Worm (Caenorhabditis elegans) whole organism, L2 larva: ENCODE data around the gene fic-1.

Source experiments
- C34F6.9 ChIP-seq: fragments of 150-350 bp; optimal IDR thresholded peaks from 2 replicates; lab custom pipeline; 2014; ENCODE audit warnings: missing biosample characterization, missing genetic modification characterization
- F13H6.1 ChIP-seq: sonication (generic microtip); optimal IDR thresholded peaks from 2 replicates; lab custom pipeline; 2016; ENCODE audit warnings: missing genetic modification characterization, missing compliant biosample characterization
- R02D3.7 ChIP-seq: fragments of 150-350 bp; optimal IDR thresholded peaks from 2 replicates; lab custom pipeline; 2014; ENCODE audit warnings: missing biosample characterization, missing genetic modification characterization
- Y55F3AM.14 ChIP-seq: fragments of 200-800 bp; sonication (Bioruptor generic); optimal IDR thresholded peaks from 2 replicates; lab custom pipeline; 2018; ENCODE audit warnings: mild to moderate bottlenecking, missing genetic modification characterization, missing compliant biosample characterization
- alr-1 ChIP-seq: fragments of 150-350 bp; optimal IDR thresholded peaks from 2 replicates; lab custom pipeline; 2014; ENCODE audit warnings: missing biosample characterization, missing genetic modification characterization
- aly-2 ChIP-seq: fragments of 150-350 bp; optimal IDR thresholded peaks from 2 replicates; lab custom pipeline; 2014; ENCODE audit warnings: missing biosample characterization, missing genetic modification characterization
- ama-1 ChIP-seq: fragments of 150-350 bp; optimal IDR thresholded peaks from 2 replicates; lab custom pipeline; 2018; ENCODE audit warnings: inconsistent platforms
- blmp-1 ChIP-seq: sonication (generic microtip); optimal IDR thresholded peaks from 2 replicates; lab custom pipeline; 2017; ENCODE audit warnings: missing genetic modification characterization, mild to moderate bottlenecking, missing compliant biosample characterization, antibody characterized with exemption, moderate library complexity; ENCODE audit not compliant: insufficient read depth
- ceh-16 ChIP-seq: fragments of 150-350 bp; optimal IDR thresholded peaks from 2 replicates; lab custom pipeline; 2014; ENCODE audit warnings: missing biosample characterization, missing genetic modification characterization
- crh-2 ChIP-seq: sonication (generic microtip); optimal IDR thresholded peaks from 2 replicates; lab custom pipeline; 2017; ENCODE audit warnings: missing biosample characterization, missing genetic modification characterization
- dmd-4 ChIP-seq: sonication (generic microtip); optimal IDR thresholded peaks from 2 replicates; lab custom pipeline; 2017; ENCODE audit warnings: missing biosample characterization, missing genetic modification characterization
- egl-27 ChIP-seq: sonication (generic microtip); optimal IDR thresholded peaks from 3 replicates; lab custom pipeline; 2017; ENCODE audit warnings: missing biosample characterization, missing genetic modification reagents, missing genetic modification characterization
- elt-1 ChIP-seq: fragments of 150-350 bp; optimal IDR thresholded peaks from 2 replicates; lab custom pipeline; 2014; ENCODE audit warnings: missing biosample characterization, missing genetic modification characterization
- fos-1 ChIP-seq: fragments of 150-350 bp; optimal IDR thresholded peaks from 2 replicates; lab custom pipeline; 2014; ENCODE audit warnings: missing biosample characterization, missing genetic modification characterization
- gmeb-1 ChIP-seq: fragments of 150-350 bp; optimal IDR thresholded peaks from 2 replicates; lab custom pipeline; 2014; ENCODE audit warnings: missing biosample characterization, missing genetic modification characterization
- lin-11 ChIP-seq: fragments of 150-350 bp; sonication (generic microtip); optimal IDR thresholded peaks from 2 replicates; lab custom pipeline; 2014; ENCODE audit warnings: missing biosample characterization, missing genetic modification characterization, inconsistent platforms, mixed read lengths
- lin-13 ChIP-seq: fragments of 150-350 bp; optimal IDR thresholded peaks from 2 replicates; lab custom pipeline; 2014; ENCODE audit warnings: missing biosample characterization, missing genetic modification reagents, missing genetic modification characterization
- lin-39 ChIP-seq: fragments of 150-350 bp; optimal IDR thresholded peaks from 2 replicates; lab custom pipeline; 2014; ENCODE audit warnings: missing biosample characterization, missing genetic modification reagents, missing genetic modification characterization
- lsy-2 ChIP-seq, 2 experiments: fragments of 150-350 bp in 1 of 2; sonication (generic microtip) in 1 of 2; optimal IDR thresholded peaks; 2 replicates each; lab custom pipeline; 2014 to 2017; ENCODE audit warnings: missing biosample characterization in 2 of 2, missing genetic modification characterization in 2 of 2
- mdl-1 ChIP-seq, 2 experiments: fragments of 150-350 bp in 1 of 2; sonication (generic microtip) in 1 of 2; optimal IDR thresholded peaks; 2 replicates each; lab custom pipeline; 2017; ENCODE audit warnings: missing biosample characterization in 2 of 2, missing genetic modification characterization in 2 of 2
- nhr-10 ChIP-seq: sonication (generic microtip); optimal IDR thresholded peaks from 2 replicates; lab custom pipeline; 2017; ENCODE audit warnings: missing biosample characterization, missing genetic modification characterization
- nhr-129 ChIP-seq: fragments of 150-350 bp; optimal IDR thresholded peaks from 2 replicates; lab custom pipeline; 2014; ENCODE audit warnings: missing biosample characterization, missing genetic modification characterization
- nhr-21 ChIP-seq: fragments of 150-350 bp; optimal IDR thresholded peaks from 2 replicates; lab custom pipeline; 2014; ENCODE audit warnings: missing biosample characterization, missing genetic modification characterization
- nhr-23 ChIP-seq: fragments of 150-350 bp; optimal IDR thresholded peaks from 2 replicates; lab custom pipeline; 2014; ENCODE audit warnings: missing biosample characterization, missing genetic modification reagents, missing genetic modification characterization
- nhr-237 ChIP-seq: fragments of 150-350 bp; optimal IDR thresholded peaks from 2 replicates; lab custom pipeline; 2014; ENCODE audit warnings: missing biosample characterization, missing genetic modification characterization
- nhr-25 ChIP-seq: fragments of 150-350 bp; sonication (generic microtip); optimal IDR thresholded peaks from 3 replicates; lab custom pipeline; 2014; ENCODE audit warnings: missing biosample characterization, missing genetic modification characterization
- nhr-6 ChIP-seq: fragments of 150-350 bp; optimal IDR thresholded peaks from 2 replicates; lab custom pipeline; 2014; ENCODE audit warnings: missing biosample characterization, missing genetic modification characterization
- peb-1 ChIP-seq: fragments of 150-350 bp; optimal IDR thresholded peaks from 2 replicates; lab custom pipeline; 2014; ENCODE audit warnings: missing biosample characterization, missing genetic modification characterization
- skn-1 ChIP-seq: sonication (generic microtip); optimal IDR thresholded peaks from 2 replicates; lab custom pipeline; 2017; ENCODE audit warnings: missing biosample characterization, missing genetic modification characterization
- sma-9 ChIP-seq, 2 experiments: fragments of 150-350 bp in 1 of 2; sonication (generic microtip) in 1 of 2; optimal IDR thresholded peaks; 2 replicates each; lab custom pipeline; 2014 to 2016; ENCODE audit warnings: missing genetic modification characterization in 2 of 2, mild to moderate bottlenecking in 1 of 2, missing biosample characterization in 1 of 2, missing compliant biosample characterization in 1 of 2, missing genetic modification reagents in 1 of 2, moderate library complexity in 1 of 2
- snpc-4 ChIP-seq: fragments of 150-350 bp; optimal IDR thresholded peaks from 2 replicates; lab custom pipeline; 2014; ENCODE audit warnings: missing biosample characterization, missing genetic modification characterization
- unc-39 ChIP-seq: fragments of 150-350 bp; optimal IDR thresholded peaks from 2 replicates; lab custom pipeline; 2014; ENCODE audit warnings: missing biosample characterization, missing genetic modification characterization
- unc-55 ChIP-seq: fragments of 150-350 bp; sonication (generic microtip); optimal IDR thresholded peaks from 3 replicates; lab custom pipeline; 2014; ENCODE audit warnings: missing biosample characterization, missing genetic modification reagents, missing genetic modification characterization
- unc-62 ChIP-seq: fragments of 150-350 bp; optimal IDR thresholded peaks from 2 replicates; lab custom pipeline; 2014; ENCODE audit warnings: missing biosample characterization, missing genetic modification reagents, missing genetic modification characterization
- zag-1 ChIP-seq: fragments of 150-350 bp; optimal IDR thresholded peaks from 2 replicates; lab custom pipeline; 2014; ENCODE audit warnings: missing biosample characterization, missing genetic modification characterization
- ztf-1 ChIP-seq: fragments of 200-800 bp; sonication (Bioruptor generic); conservative IDR thresholded peaks from 2 replicates; pipeline ENCODE4 v1.3.6; 2022; ENCODE audit warnings: missing genetic modification characterization, missing compliant biosample characterization

The fic-1 gene

DNA sequence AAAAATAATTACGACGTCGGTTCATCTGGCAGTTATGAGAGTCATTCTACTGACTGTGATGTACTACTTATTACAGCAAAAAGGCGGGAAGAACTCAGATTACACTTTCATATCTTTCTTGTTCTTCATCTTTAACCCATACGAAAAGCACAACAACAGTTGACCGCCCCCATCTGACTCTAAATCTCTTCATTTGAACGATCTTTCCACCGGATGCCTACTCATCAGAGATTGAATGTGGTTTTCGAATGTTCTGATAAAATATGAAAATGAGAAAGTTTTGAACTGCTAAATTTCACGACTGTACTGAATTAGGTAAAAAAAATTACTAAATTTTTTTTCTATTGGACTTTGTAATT lies 21.0 kb downstream of the fic-1 start, which contains the start of gene sri-19:
Gene sri-19, plus strand, starts transcription at position 143 of the 359 bp plus-strand sequence.
- no peak for TF ChIP-seq lsy-2 (tag; optimal IDR thresholded peaks at IDR 0.05; lab: Kevin White, UChicago)
- TF ChIP-seq ama-1 (lab: Kevin White, UChicago), result no peak
- no peak for TF ChIP-seq nhr-6 (tag; lab: Kevin White, UChicago)
- TF ChIP-seq R02D3.7 (tag; lab: Kevin White, UChicago), result no peak
- TF ChIP-seq nhr-129 (tag; lab: Kevin White, UChicago), result no peak
- no peak for TF ChIP-seq F13H6.1
- TF ChIP-seq egl-27 (tag; lab: Kevin White, UChicago), result no peak
- no peak for TF ChIP-seq fos-1 (tag; lab: Kevin White, UChicago)
- TF ChIP-seq peb-1, result no peak
- no peak for TF ChIP-seq lin-39 (tag; lab: Kevin White, UChicago)
- TF ChIP-seq unc-55, result no peak
- TF ChIP-seq ceh-16 (tag; lab: Kevin White, UChicago), result no peak
- no peak for TF ChIP-seq gmeb-1
- TF ChIP-seq crh-2, result no peak

DNA sequence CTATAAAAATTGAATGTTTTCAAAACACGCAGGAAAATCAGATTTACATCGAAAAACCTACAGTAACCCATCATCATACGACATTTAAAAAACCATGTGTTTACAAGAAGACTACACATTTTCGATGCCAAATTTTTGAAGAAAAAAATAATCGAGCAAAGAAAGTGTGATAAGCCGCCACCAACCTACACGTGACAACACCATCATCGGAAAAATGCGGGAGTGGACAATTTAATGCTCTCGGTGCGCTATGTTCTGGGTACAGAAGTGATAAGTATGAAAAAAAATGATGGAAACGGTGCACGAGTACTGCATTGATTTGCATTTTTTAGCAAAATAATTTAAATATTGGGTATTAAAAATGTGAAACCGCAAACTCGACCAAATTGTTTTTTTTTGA lies 27.4 kb downstream of the fic-1 start:
- TF ChIP-seq nhr-237 (tag; lab: Kevin White, UChicago) (no peak), sma-9 (GFP tag; optimal IDR thresholded peaks at IDR 0.05; lab: Kevin White, UChicago) (peak; percentile 82), sma-9 (tag; optimal IDR thresholded peaks at IDR 0.05; lab: Kevin White, UChicago) (no peak), ceh-16 (tag; lab: Kevin White, UChicago) (no peak), zag-1 (no peak), nhr-21 (no peak), snpc-4 (no peak), fos-1 (tag; lab: Kevin White, UChicago) (peak; percentile 33), blmp-1 (tag; lab: Kevin White, UChicago) (no peak), nhr-23 (tag; lab: Kevin White, UChicago) (no peak), gmeb-1 (no peak), lin-13 (GFP tag; lab: Kevin White, UChicago) (no peak), skn-1 (tag; lab: Kevin White, UChicago) (no peak)

DNA sequence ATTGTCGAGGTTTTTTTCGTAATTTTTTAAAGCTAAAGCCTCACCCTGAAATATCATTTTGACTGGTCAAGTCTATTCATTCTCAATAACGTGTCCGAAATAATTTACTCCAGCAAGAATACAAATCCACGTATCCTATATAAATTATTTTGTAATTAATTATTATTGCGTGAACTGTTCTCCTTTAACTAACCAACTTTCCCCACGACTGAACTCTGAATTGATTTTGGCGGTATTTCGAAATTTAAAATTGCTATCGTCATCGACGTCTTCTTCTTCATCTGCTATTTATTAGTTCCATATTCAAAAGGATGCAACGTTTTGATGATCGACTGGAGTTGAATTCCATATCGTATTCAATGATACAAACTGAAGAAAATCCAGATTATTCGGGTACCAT lies 29.1 kb downstream of the fic-1 start, which contains the start of the genes aqp-3 and Y69E1A.8:
Gene aqp-3, minus strand, starts transcription at position 101 of the 400 bp plus-strand sequence.
Gene Y69E1A.8, plus strand, starts transcription at position 246 of the 400 bp plus-strand sequence.
- TF ChIP-seq egl-27 (tag; lab: Kevin White, UChicago) (no peak), ztf-1 (GFP tag; lab: Robert Waterston, UW) (no peak), lsy-2 (tag; optimal IDR thresholded peaks at IDR 0.05; lab: Kevin White, UChicago) (no peak), snpc-4 (no peak)

DNA sequence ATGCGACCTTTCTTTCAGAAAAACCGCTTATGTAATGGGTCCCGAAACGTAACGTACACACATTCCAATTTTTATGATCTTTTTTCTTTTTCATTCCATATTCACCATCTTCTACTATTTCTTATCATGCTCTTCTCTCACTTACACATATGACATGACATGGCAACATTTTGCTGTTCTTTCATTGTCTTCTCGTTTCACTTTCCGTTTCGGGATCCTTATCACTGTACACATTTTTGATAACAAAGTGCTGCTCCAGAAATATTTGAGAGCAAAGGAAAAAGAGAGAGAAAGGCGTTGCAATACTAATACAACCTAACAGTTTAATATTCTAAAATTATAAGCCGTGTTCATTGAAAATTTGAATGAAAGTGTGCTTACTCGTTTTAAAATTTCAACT lies 33.1 kb downstream of the fic-1 start:
- TF ChIP-seq lin-13 (GFP tag; lab: Kevin White, UChicago) (no peak), nhr-23 (tag; lab: Kevin White, UChicago) (no peak), mdl-1 (tag; optimal IDR thresholded peaks at IDR 0.05; lab: Kevin White, UChicago) (no peak), alr-1 (tag; lab: Kevin White, UChicago) (no peak), unc-39 (tag; lab: Kevin White, UChicago) (no peak), aly-2 (tag; lab: Kevin White, UChicago) (no peak), lin-11 (tag; lab: Kevin White, UChicago) (no peak), elt-1 (tag; lab: Kevin White, UChicago) (no peak), gmeb-1 (peak; percentile 21), unc-55 (no peak), ceh-16 (tag; lab: Kevin White, UChicago) (no peak), crh-2 (peak; percentile 57), blmp-1 (tag; lab: Kevin White, UChicago) (no peak), nhr-25 (tag; lab: Kevin White, UChicago) (no peak), peb-1 (no peak), C34F6.9 (tag; lab: Kevin White, UChicago) (no peak), ztf-1 (GFP tag; lab: Robert Waterston, UW) (no peak), sma-9 (GFP tag; optimal IDR thresholded peaks at IDR 0.05; lab: Kevin White, UChicago) (peak; percentile 69), sma-9 (tag; optimal IDR thresholded peaks at IDR 0.05; lab: Kevin White, UChicago) (no peak), unc-62 (GFP tag; lab: Kevin White, UChicago) (no peak), Y55F3AM.14 (GFP tag; lab: Kevin White, UChicago) (no peak), zag-1 (no peak), lin-39 (tag; lab: Kevin White, UChicago) (no peak), dmd-4 (tag; lab: Kevin White, UChicago) (no peak), nhr-21 (no peak), skn-1 (tag; lab: Kevin White, UChicago) (no peak), nhr-10 (no peak), nhr-237 (tag; lab: Kevin White, UChicago) (no peak), nhr-6 (tag; lab: Kevin White, UChicago) (no peak), lsy-2 (tag; optimal IDR thresholded peaks at IDR 0.05; lab: Kevin White, UChicago) (no peak), fos-1 (tag; lab: Kevin White, UChicago) (peak; percentile 97), F13H6.1 (no peak), egl-27 (tag; lab: Kevin White, UChicago) (no peak), nhr-129 (tag; lab: Kevin White, UChicago) (no peak)
